Fruit fly (Drosophila melanogaster) whole organism, prepupa: ENCODE results near the gene CG33514.

Experiments
- CG10669 ChIP-seq: fragments of 200-800 bp; sonication (Bioruptor generic); optimal IDR thresholded peaks from 3 replicates; lab custom pipeline; 2018; ENCODE audit warnings: missing biosample characterization, mild to moderate bottlenecking, missing genetic modification characterization, moderate library complexity
- CG11762 ChIP-seq: fragments of 200-800 bp; sonication (Bioruptor generic); optimal IDR thresholded peaks from 3 replicates; lab custom pipeline; 2016; ENCODE audit warnings: missing biosample characterization, missing genetic modification characterization; ENCODE audit not compliant: insufficient read depth
- CG11902 ChIP-seq: fragments of 200-800 bp; sonication (Bioruptor generic); optimal IDR thresholded peaks from 3 replicates; lab custom pipeline; 2016; ENCODE audit warnings: missing biosample characterization, missing genetic modification characterization
- CG15336 ChIP-seq: fragments of 200-800 bp; sonication (Bioruptor generic); IDR thresholded peaks from 2 replicates; pipeline ENCODE4 v1.3.6; 2022; ENCODE audit warnings: missing biosample characterization, missing genetic modification characterization
- CG1621 ChIP-seq: fragments of 200-800 bp; sonication (Bioruptor generic); optimal IDR thresholded peaks from 3 replicates; lab custom pipeline; 2018; ENCODE audit warnings: missing biosample characterization, mild to moderate bottlenecking, missing genetic modification characterization
- CG16779 ChIP-seq: fragments of 200-800 bp; sonication (Bioruptor generic); optimal IDR thresholded peaks from 3 replicates; lab custom pipeline; 2017; ENCODE audit warnings: missing biosample characterization, mild to moderate bottlenecking, missing genetic modification characterization
- CG3032 ChIP-seq: fragments of 200-800 bp; optimal IDR thresholded peaks from 2 replicates; lab custom pipeline; 2019; ENCODE audit warnings: missing biosample characterization, mild to moderate bottlenecking, missing genetic modification characterization, moderate library complexity
- CG32006 ChIP-seq: fragments of 200-800 bp; sonication (Bioruptor generic); optimal IDR thresholded peaks from 3 replicates; lab custom pipeline; 2017; ENCODE audit warnings: missing biosample characterization, mild to moderate bottlenecking, missing genetic modification characterization
- CG34406 ChIP-seq: fragments of 200-800 bp; sonication (Bioruptor generic); optimal IDR thresholded peaks from 3 replicates; lab custom pipeline; 2016; ENCODE audit warnings: missing biosample characterization, missing genetic modification characterization
- CG3919 ChIP-seq: fragments of 200-800 bp; sonication (Bioruptor generic); optimal IDR thresholded peaks from 3 replicates; lab custom pipeline; 2016; ENCODE audit warnings: missing biosample characterization, missing genetic modification characterization
- CG6163 ChIP-seq: fragments of 200-800 bp; sonication (Bioruptor generic); IDR thresholded peaks from 3 replicates; pipeline ENCODE4 v1.3.6; 2022; ENCODE audit warnings: missing biosample characterization, missing genetic modification characterization
- CG6276 ChIP-seq: fragments of 200-800 bp; sonication (Bioruptor generic); optimal IDR thresholded peaks from 2 replicates; lab custom pipeline; 2017; ENCODE audit warnings: missing biosample characterization, mild to moderate bottlenecking, missing genetic modification characterization
- CG6792 ChIP-seq: fragments of 200-800 bp; sonication (Bioruptor generic); optimal IDR thresholded peaks from 3 replicates; lab custom pipeline; 2016; ENCODE audit warnings: missing biosample characterization, missing genetic modification characterization
- CG6808 ChIP-seq: fragments of 200-800 bp; sonication (Bioruptor generic); optimal IDR thresholded peaks from 3 replicates; lab custom pipeline; 2017; ENCODE audit warnings: missing biosample characterization, missing genetic modification characterization, mild to moderate bottlenecking, moderate library complexity, missing genetic modification reagents
- CG6854 ChIP-seq: fragments of 200-800 bp; sonication (Bioruptor generic); optimal IDR thresholded peaks from 2 replicates; lab custom pipeline; 2017; ENCODE audit warnings: missing biosample characterization, mild to moderate bottlenecking, missing genetic modification characterization
- CG7368 ChIP-seq: fragments of 200-800 bp; sonication (Bioruptor generic); optimal IDR thresholded peaks from 3 replicates; lab custom pipeline; 2016; ENCODE audit warnings: missing biosample characterization, missing genetic modification characterization
- CG8119 ChIP-seq: fragments of 200-800 bp; sonication (Bioruptor generic); IDR thresholded peaks from 3 replicates; pipeline ENCODE4 v1.3.6; 2022; ENCODE audit warnings: missing biosample characterization, missing genetic modification characterization
- CG8319 ChIP-seq: fragments of 200-800 bp; sonication (Bioruptor generic); optimal IDR thresholded peaks from 3 replicates; lab custom pipeline; 2016; ENCODE audit warnings: missing biosample characterization, missing genetic modification characterization
- CG8632 ChIP-seq: fragments of 200-800 bp; sonication (Bioruptor generic); optimal IDR thresholded peaks from 3 replicates; lab custom pipeline; 2016; ENCODE audit warnings: missing biosample characterization, missing genetic modification characterization
- Eip78C ChIP-seq: fragments of 200-800 bp; sonication (Bioruptor generic); peaks from one replicate; lab custom pipeline; 2016; ENCODE audit warnings: missing biosample characterization, missing genetic modification characterization
- Ets21C ChIP-seq: fragments of 200-800 bp; sonication (Bioruptor generic); optimal IDR thresholded peaks from 3 replicates; lab custom pipeline; 2016; ENCODE audit warnings: missing biosample characterization, missing genetic modification characterization
- Ets96B ChIP-seq: fragments of 200-800 bp; optimal IDR thresholded peaks from 2 replicates; lab custom pipeline; 2019; ENCODE audit warnings: missing biosample characterization, mild to moderate bottlenecking, missing genetic modification characterization, moderate library complexity
- Gug ChIP-seq: fragments of 200-800 bp; sonication (Bioruptor generic); IDR thresholded peaks from 2 replicates; pipeline ENCODE4 v1.3.6; 2022; ENCODE audit warnings: missing biosample characterization, missing genetic modification characterization
- Hr4 ChIP-seq: fragments of 200-800 bp; sonication (Bioruptor generic); optimal IDR thresholded peaks from 3 replicates; lab custom pipeline; 2016; ENCODE audit warnings: missing biosample characterization, missing genetic modification characterization
- Met ChIP-seq: fragments of 200-800 bp; sonication (Bioruptor generic); optimal IDR thresholded peaks from 3 replicates; lab custom pipeline; 2016; ENCODE audit warnings: missing biosample characterization, missing genetic modification characterization
- OdsH ChIP-seq: fragments of 200-800 bp; sonication (Bioruptor generic); optimal IDR thresholded peaks from 3 replicates; lab custom pipeline; 2016; ENCODE audit warnings: missing biosample characterization, missing genetic modification characterization
- Sox14 ChIP-seq: fragments of 200-800 bp; sonication (Bioruptor generic); optimal IDR thresholded peaks from 3 replicates; lab custom pipeline; 2016; ENCODE audit warnings: missing biosample characterization, missing genetic modification characterization
- Sox15 ChIP-seq: fragments of 200-800 bp; sonication (Bioruptor generic); optimal IDR thresholded peaks from 3 replicates; lab custom pipeline; 2016; ENCODE audit warnings: missing biosample characterization, missing genetic modification characterization
- achi ChIP-seq: fragments of 200-800 bp; sonication (Bioruptor generic); optimal IDR thresholded peaks from 3 replicates; lab custom pipeline; 2016; ENCODE audit warnings: missing biosample characterization, missing genetic modification characterization
- acj6 ChIP-seq: fragments of 200-800 bp; sonication (Bioruptor generic); optimal IDR thresholded peaks from 3 replicates; lab custom pipeline; 2016; ENCODE audit warnings: missing biosample characterization, missing genetic modification characterization
- dac ChIP-seq: fragments of 200-800 bp; sonication (Bioruptor generic); optimal IDR thresholded peaks from 2 replicates; lab custom pipeline; 2017; ENCODE audit warnings: missing biosample characterization, mild to moderate bottlenecking, missing genetic modification characterization
- eg ChIP-seq: fragments of 200-800 bp; sonication (Bioruptor generic); IDR thresholded peaks from 3 replicates; pipeline ENCODE4 v1.3.6; 2022; ENCODE audit warnings: missing biosample characterization, missing genetic modification characterization
- esn ChIP-seq: fragments of 200-800 bp; sonication (Bioruptor generic); optimal IDR thresholded peaks from 2 replicates; lab custom pipeline; 2016; ENCODE audit warnings: missing biosample characterization, mild to moderate bottlenecking, missing genetic modification characterization, moderate library complexity
- fd59A ChIP-seq: fragments of 200-800 bp; sonication (Bioruptor generic); optimal IDR thresholded peaks from 2 replicates; lab custom pipeline; 2017; ENCODE audit warnings: missing biosample characterization, mild to moderate bottlenecking, missing genetic modification characterization, missing genetic modification reagents
- fd85E ChIP-seq: fragments of 200-800 bp; sonication (Bioruptor generic); optimal IDR thresholded peaks from 3 replicates; lab custom pipeline; 2016; ENCODE audit warnings: missing biosample characterization, missing genetic modification characterization
- salr ChIP-seq, 2 experiments: fragments of 200-800 bp; sonication (Bioruptor generic); optimal IDR thresholded peaks; 3 replicates each; lab custom pipeline; 2016 to 2018; ENCODE audit warnings: missing biosample characterization in 2 of 2, missing genetic modification characterization in 2 of 2, mild to moderate bottlenecking in 1 of 2
- spab ChIP-seq: fragments of 200-800 bp; sonication (Bioruptor generic); optimal IDR thresholded peaks from 2 replicates; lab custom pipeline; 2017; ENCODE audit warnings: missing biosample characterization, mild to moderate bottlenecking, missing genetic modification characterization, missing genetic modification reagents
- ss ChIP-seq, 2 experiments: fragments of 200-800 bp; sonication (Bioruptor generic); optimal IDR thresholded peaks; 2 replicates in 1 of 2; 3 replicates in 1 of 2; lab custom pipeline; 2017 to 2018; ENCODE audit warnings: mild to moderate bottlenecking in 2 of 2, missing biosample characterization in 2 of 2, missing genetic modification characterization in 2 of 2, moderate library complexity in 1 of 2
- topi ChIP-seq: fragments of 200-800 bp; sonication (Bioruptor generic); optimal IDR thresholded peaks from 3 replicates; lab custom pipeline; 2016; ENCODE audit warnings: missing biosample characterization, missing genetic modification characterization

Gene CG33514

dm6 chr3L:4346379-4346778 lies 18.9 kb upstream of the CG33514 start (continued):
- TF ChIP-seq Gug (GFP tag; lab: Robert Waterston, UW) (0 out of 2 replicates have a peak, but pooled peaks have one; percentile 28), CG34406 (GFP tag; lab: Kevin White, UChicago) (no peak), CG1621 (tag; lab: Kevin White, UChicago) (no peak), Ets21C (GFP tag; lab: Kevin White, UChicago) (no peak), CG8319 (no peak), OdsH (GFP tag; lab: Kevin White, UChicago) (peak; percentile 47), Sox14 (GFP tag; lab: Kevin White, UChicago) (peak; percentile 55), fd59A (GFP tag; lab: Kevin White, UChicago) (peak; percentile 25), spab (peak; percentile 8), CG11902 (GFP tag; lab: Kevin White, UChicago) (no peak), CG16779 (tag; lab: Kevin White, UChicago) (no peak), CG6792 (peak; percentile 7), CG6276 (GFP tag; lab: Kevin White, UChicago) (no peak), CG7368 (peak; percentile 33), CG15336 (GFP tag; lab: Robert Waterston, UW) (peak; percentile 48), CG6163 (GFP tag; lab: Robert Waterston, UW) (peak; percentile 31; the same call in 1 of the 3 replicates), CG8632 (GFP tag; lab: Kevin White, UChicago) (no peak)

dm6 chr3L:4348072-4348471 lies 17.2 kb upstream of the CG33514 start:
- TF ChIP-seq CG6163 (GFP tag; lab: Robert Waterston, UW) (peak; percentile 65; the same call in 2 of the 3 replicates), Ets96B (tag; lab: Kevin White, UChicago) (peak; percentile 52), CG8632 (GFP tag; lab: Kevin White, UChicago) (no peak), Gug (GFP tag; lab: Robert Waterston, UW) (peak; percentile 55), ss (GFP tag; optimal IDR thresholded peaks at IDR 0.05; lab: Kevin White, UChicago) (no peak), achi (GFP tag; lab: Kevin White, UChicago) (no peak), CG8119 (GFP tag; lab: Robert Waterston, UW) (peak; percentile 67; the same call in 2 of the 3 replicates), OdsH (GFP tag; lab: Kevin White, UChicago) (peak; percentile 27), CG6276 (GFP tag; lab: Kevin White, UChicago) (peak; percentile 30), fd85E (GFP tag; lab: Kevin White, UChicago) (no peak), eg (GFP tag; lab: Robert Waterston, UW) (peak; percentile 70), Ets21C (GFP tag; lab: Kevin White, UChicago) (no peak), CG15336 (GFP tag; lab: Robert Waterston, UW) (peak; percentile 57), CG6808 (GFP tag; lab: Kevin White, UChicago) (peak; percentile 17), Sox14 (GFP tag; lab: Kevin White, UChicago) (no peak), CG3032 (no peak), acj6 (no peak), topi (no peak), CG3919 (GFP tag; lab: Kevin White, UChicago) (peak; percentile 48), Met (GFP tag; lab: Kevin White, UChicago) (no peak), CG6854 (GFP tag; lab: Kevin White, UChicago) (no peak), CG10669 (GFP tag; lab: Kevin White, UChicago) (peak; percentile 18), CG11762 (peak; percentile 3), salr (GFP tag; optimal IDR thresholded peaks at IDR 0.05; lab: Kevin White, UChicago) (no peak), dac (GFP tag; lab: Kevin White, UChicago) (no peak), CG8319 (no peak), Eip78C (GFP tag; lab: Kevin White, UChicago) (peak; percentile 61), spab (peak; percentile 3), esn (GFP tag; lab: Kevin White, UChicago) (no peak), Hr4 (GFP tag; lab: Kevin White, UChicago) (peak; percentile 42), CG32006 (GFP tag; lab: Kevin White, UChicago) (peak; percentile 38), Sox15 (GFP tag; lab: Kevin White, UChicago) (no peak)
